Fruit fly (Drosophila melanogaster) whole organism, embryonic: ENCODE data around the gene tst.
A peak's percentile ranks its signal among the peaks of the same experiment; 100 is the strongest.

Source experiments
- Asciz ChIP-seq: fragments of 200-800 bp; sonication (Bioruptor generic); optimal IDR thresholded peaks from 2 replicates; lab custom pipeline; 2017; ENCODE audit warnings: missing biosample characterization, mild to moderate bottlenecking, missing genetic modification characterization, missing genetic modification reagents
- Atf3 ChIP-seq: fragments of 200-800 bp; sonication (Bioruptor generic); optimal IDR thresholded peaks from 3 replicates; lab custom pipeline; 2016; ENCODE audit warnings: missing biosample characterization, missing genetic modification characterization
- Bdp1 ChIP-seq: fragments of 200-800 bp; sonication (Bioruptor generic); optimal IDR thresholded peaks from 3 replicates; lab custom pipeline; 2016; ENCODE audit warnings: missing biosample characterization, missing genetic modification characterization
- Blimp-1 ChIP-seq: fragments of 200-800 bp; sonication (Bioruptor generic); optimal IDR thresholded peaks from 3 replicates; lab custom pipeline; 2018; ENCODE audit warnings: missing biosample characterization, missing genetic modification characterization, mild to moderate bottlenecking, moderate library complexity, missing genetic modification reagents
- CG10321 ChIP-seq: fragments of 200-800 bp; sonication (Bioruptor generic); IDR thresholded peaks from 2 replicates; pipeline ENCODE4 v1.3.6; 2022; ENCODE audit warnings: missing biosample characterization, missing genetic modification characterization
- CG10565 ChIP-seq: fragments of 200-800 bp; sonication (Bioruptor generic); optimal IDR thresholded peaks from 3 replicates; lab custom pipeline; 2016; ENCODE audit warnings: missing biosample characterization, mild to moderate bottlenecking, missing genetic modification characterization
- CG11696 ChIP-seq: fragments of 200-800 bp; sonication (Bioruptor generic); IDR thresholded peaks from 2 replicates; pipeline ENCODE4 v1.3.6; 2022; ENCODE audit warnings: missing biosample characterization, missing genetic modification characterization
- CG12744 ChIP-seq: fragments of 200-800 bp; sonication (Bioruptor generic); optimal IDR thresholded peaks from 2 replicates; lab custom pipeline; 2016; ENCODE audit warnings: missing biosample characterization, missing genetic modification characterization
- CG13287 ChIP-seq: fragments of 200-800 bp; sonication (Bioruptor generic); IDR thresholded peaks from 2 replicates; pipeline ENCODE4 v1.3.6; 2022; ENCODE audit warnings: missing biosample characterization, missing genetic modification characterization; ENCODE audit not compliant: partially characterized antibody
- CG14965 ChIP-seq: fragments of 200-800 bp; sonication (Bioruptor generic); optimal IDR thresholded peaks from 2 replicates; lab custom pipeline; 2016; ENCODE audit warnings: missing biosample characterization, missing genetic modification characterization, borderline replicate concordance
- CG15601 ChIP-seq: fragments of 200-800 bp; sonication (Bioruptor generic); optimal IDR thresholded peaks from 3 replicates; lab custom pipeline; 2019; ENCODE audit warnings: missing biosample characterization, mild to moderate bottlenecking, missing genetic modification characterization, moderate library complexity
- CG16863 ChIP-seq: fragments of 200-800 bp; sonication (Bioruptor generic); optimal IDR thresholded peaks from 3 replicates; lab custom pipeline; 2016; ENCODE audit warnings: missing biosample characterization, missing genetic modification characterization
- CG2875 ChIP-seq: fragments of 200-800 bp; sonication (Bioruptor generic); optimal IDR thresholded peaks from 2 replicates; lab custom pipeline; 2017; ENCODE audit warnings: missing biosample characterization, mild to moderate bottlenecking, missing genetic modification characterization, missing genetic modification reagents
- CG34422 ChIP-seq: fragments of 200-800 bp; sonication (Bioruptor generic); IDR thresholded peaks from 3 replicates; pipeline ENCODE4 v1.3.6; 2022; ENCODE audit warnings: missing biosample characterization, missing genetic modification characterization
- CG3726 ChIP-seq: fragments of 200-800 bp; sonication (Bioruptor generic); IDR thresholded peaks from 3 replicates; pipeline ENCODE4, ENCODE4 v1.3.6; 2022; ENCODE audit warnings: missing biosample characterization, missing genetic modification characterization
- CG42726 ChIP-seq: fragments of 200-800 bp; sonication (Bioruptor generic); IDR thresholded peaks from 2 replicates; pipeline ENCODE4 v1.3.6; 2022; ENCODE audit warnings: missing biosample characterization, missing genetic modification characterization; ENCODE audit not compliant: partially characterized antibody
- CG4360 ChIP-seq: fragments of 200-800 bp; sonication (Bioruptor generic); IDR thresholded peaks from 2 replicates; pipeline ENCODE4 v1.3.6; 2022; ENCODE audit warnings: missing biosample characterization, missing genetic modification characterization
- CG4424 ChIP-seq: fragments of 200-800 bp; sonication (Bioruptor generic); optimal IDR thresholded peaks from 3 replicates; lab custom pipeline; 2016; ENCODE audit warnings: missing biosample characterization, missing genetic modification characterization
- CG4617 ChIP-seq: fragments of 200-800 bp; sonication (Bioruptor generic); optimal IDR thresholded peaks from 3 replicates; lab custom pipeline; 2016; ENCODE audit warnings: missing biosample characterization, missing genetic modification characterization, borderline replicate concordance
- CG4854 ChIP-seq: fragments of 200-800 bp; sonication (Bioruptor generic); optimal IDR thresholded peaks from 2 replicates; lab custom pipeline; 2016; ENCODE audit warnings: missing biosample characterization, missing genetic modification characterization, inconsistent platforms
- CG6683 ChIP-seq: fragments of 200-800 bp; sonication (Bioruptor generic); optimal IDR thresholded peaks from 2 replicates; lab custom pipeline; 2017; ENCODE audit warnings: missing biosample characterization, mild to moderate bottlenecking, missing genetic modification characterization, missing genetic modification reagents
- CG7556 ChIP-seq: fragments of 200-800 bp; sonication (Bioruptor generic); optimal IDR thresholded peaks from 2 replicates; lab custom pipeline; 2017; ENCODE audit warnings: missing biosample characterization, mild to moderate bottlenecking, missing genetic modification characterization
- CG7745 ChIP-seq: fragments of 200-800 bp; sonication (Bioruptor generic); optimal IDR thresholded peaks from 2 replicates; lab custom pipeline; 2018; ENCODE audit warnings: missing biosample characterization, mild to moderate bottlenecking, missing genetic modification characterization, moderate library complexity
- CTCF ChIP-seq: fragments of 200-800 bp; sonication (Bioruptor generic); optimal IDR thresholded peaks from 2 replicates; lab custom pipeline; 2017; ENCODE audit warnings: missing biosample characterization, mild to moderate bottlenecking, missing genetic modification characterization, moderate library complexity
- CrebB ChIP-seq: fragments of 200-800 bp; sonication (Bioruptor generic); optimal IDR thresholded peaks from 3 replicates; lab custom pipeline; 2018; ENCODE audit warnings: missing biosample characterization, mild to moderate bottlenecking, missing genetic modification characterization
- Dad ChIP-seq: fragments of 200-800 bp; sonication (Bioruptor generic); optimal IDR thresholded peaks from 3 replicates; lab custom pipeline; 2016; ENCODE audit warnings: missing biosample characterization, missing genetic modification characterization
- Dip2 ChIP-seq: fragments of 200-800 bp; sonication (Bioruptor generic); IDR thresholded peaks from 2 replicates; pipeline ENCODE4 v1.3.6; 2022; ENCODE audit warnings: missing biosample characterization, missing genetic modification characterization
- E2f2 ChIP-seq: fragments of 200-800 bp; sonication (Bioruptor generic); IDR thresholded peaks from 2 replicates; pipeline ENCODE4 v1.3.6; 2022; ENCODE audit warnings: missing biosample characterization, missing genetic modification characterization
- Eip74EF ChIP-seq, 2 experiments: fragments of 200-800 bp in 1 of 2; fragments of >200 bp in 1 of 2; sonication (Bioruptor generic) in 1 of 2; optimal IDR thresholded peaks; 2 replicates each; lab custom pipeline; 2017 to 2019; ENCODE audit warnings: missing biosample characterization in 2 of 2, missing genetic modification characterization in 2 of 2, mild to moderate bottlenecking in 1 of 2, moderate library complexity in 1 of 2
- Elba2 ChIP-seq: fragments of 200-800 bp; sonication (Bioruptor generic); optimal IDR thresholded peaks from 3 replicates; lab custom pipeline; 2016; ENCODE audit warnings: missing biosample characterization, missing genetic modification characterization
- Ets97D ChIP-seq: fragments of 200-800 bp; sonication (Bioruptor generic); optimal IDR thresholded peaks from 3 replicates; lab custom pipeline; 2016; ENCODE audit warnings: missing biosample characterization, missing genetic modification characterization
- Kr ChIP-seq: fragments of 200-800 bp; sonication (Bioruptor generic); optimal IDR thresholded peaks from 2 replicates; lab custom pipeline; 2017; ENCODE audit warnings: missing biosample characterization, mild to moderate bottlenecking, missing genetic modification characterization
- Nf-YC ChIP-seq: fragments of 200-800 bp; optimal IDR thresholded peaks from 3 replicates; lab custom pipeline; 2019; ENCODE audit warnings: missing biosample characterization, mild to moderate bottlenecking, missing genetic modification characterization, moderate library complexity
- PHDP ChIP-seq: fragments of 200-800 bp; sonication (Bioruptor generic); optimal IDR thresholded peaks from 3 replicates; lab custom pipeline; 2018; ENCODE audit warnings: missing biosample characterization, mild to moderate bottlenecking, missing genetic modification characterization, moderate library complexity
- Rfx ChIP-seq: fragments of 200-800 bp; sonication (Bioruptor generic); IDR thresholded peaks from 2 replicates; pipeline ENCODE4 v1.3.6; 2022; ENCODE audit warnings: missing biosample characterization, missing genetic modification characterization
- ac ChIP-seq: fragments of 200-800 bp; sonication (Bioruptor generic); optimal IDR thresholded peaks from 3 replicates; lab custom pipeline; 2017; ENCODE audit warnings: missing biosample characterization, mild to moderate bottlenecking, missing genetic modification characterization
- al ChIP-seq: fragments of 200-800 bp; sonication (Bioruptor generic); IDR thresholded peaks from 2 replicates; pipeline ENCODE4 v1.3.6; 2022; ENCODE audit warnings: missing biosample characterization, missing genetic modification characterization
- bsh ChIP-seq, 2 experiments: fragments of 200-800 bp; sonication (Bioruptor generic); optimal IDR thresholded peaks; 2 replicates each; lab custom pipeline; 2017 to 2018; ENCODE audit warnings: mild to moderate bottlenecking in 2 of 2, missing biosample characterization in 2 of 2, missing genetic modification characterization in 2 of 2, moderate library complexity in 1 of 2
- cad ChIP-seq: fragments of >200 bp; optimal IDR thresholded peaks from 2 replicates; lab custom pipeline; 2017; ENCODE audit warnings: missing biosample characterization, missing genetic modification characterization
- disco-r ChIP-seq: fragments of 200-800 bp; sonication (Bioruptor generic); optimal IDR thresholded peaks from 2 replicates; lab custom pipeline; 2016; ENCODE audit warnings: missing biosample characterization, missing genetic modification characterization
- dysf ChIP-seq: fragments of 200-800 bp; sonication (Bioruptor generic); IDR thresholded peaks from 3 replicates; pipeline ENCODE4 v1.3.6; 2022; ENCODE audit warnings: missing biosample characterization, missing genetic modification characterization
- emc ChIP-seq: fragments of 200-800 bp; sonication (Bioruptor generic); optimal IDR thresholded peaks from 2 replicates; lab custom pipeline; 2016; ENCODE audit warnings: missing biosample characterization, missing genetic modification characterization
- hbn ChIP-seq: fragments of 200-800 bp; sonication (Bioruptor generic); IDR thresholded peaks from 2 replicates; pipeline ENCODE4 v1.3.6; 2022; ENCODE audit warnings: missing biosample characterization, missing genetic modification characterization; ENCODE audit not compliant: partially characterized antibody
- klu ChIP-seq: fragments of 200-800 bp; sonication (Bioruptor generic); IDR thresholded peaks from 2 replicates; pipeline ENCODE4 v1.3.6; 2022; ENCODE audit warnings: missing biosample characterization, missing genetic modification characterization
- knrl ChIP-seq: fragments of 200-800 bp; sonication (Bioruptor generic); IDR thresholded peaks from 3 replicates; pipeline ENCODE4 v1.3.6; 2022; ENCODE audit warnings: missing biosample characterization, missing genetic modification characterization; ENCODE audit not compliant: partially characterized antibody
- pzg ChIP-seq: fragments of 200-800 bp; sonication (Bioruptor generic); optimal IDR thresholded peaks from 3 replicates; lab custom pipeline; 2018; ENCODE audit warnings: missing biosample characterization, mild to moderate bottlenecking, missing genetic modification characterization, moderate library complexity
- row ChIP-seq: fragments of 200-800 bp; sonication (Bioruptor generic); IDR thresholded peaks from 3 replicates; pipeline ENCODE4 v1.3.6; 2022; ENCODE audit warnings: missing biosample characterization, missing genetic modification characterization
- unpg ChIP-seq: fragments of 200-800 bp; sonication (Bioruptor generic); optimal IDR thresholded peaks from 3 replicates; lab custom pipeline; 2018; ENCODE audit warnings: missing biosample characterization, mild to moderate bottlenecking, missing genetic modification characterization, moderate library complexity
- vfl ChIP-seq: fragments of 200-800 bp; sonication (Bioruptor generic); optimal IDR thresholded peaks from 2 replicates; lab custom pipeline; 2016; ENCODE audit warnings: missing biosample characterization, missing genetic modification characterization
- wor ChIP-seq: fragments of 200-800 bp; sonication (Bioruptor generic); IDR thresholded peaks from 2 replicates; pipeline ENCODE4 v1.3.6; 2022; ENCODE audit warnings: missing biosample characterization, missing genetic modification characterization
- zf30C ChIP-seq: fragments of 200-800 bp; sonication (Bioruptor generic); optimal IDR thresholded peaks from 3 replicates; lab custom pipeline; 2018; ENCODE audit warnings: missing biosample characterization, mild to moderate bottlenecking, missing genetic modification characterization

Gene tst

DNA sequence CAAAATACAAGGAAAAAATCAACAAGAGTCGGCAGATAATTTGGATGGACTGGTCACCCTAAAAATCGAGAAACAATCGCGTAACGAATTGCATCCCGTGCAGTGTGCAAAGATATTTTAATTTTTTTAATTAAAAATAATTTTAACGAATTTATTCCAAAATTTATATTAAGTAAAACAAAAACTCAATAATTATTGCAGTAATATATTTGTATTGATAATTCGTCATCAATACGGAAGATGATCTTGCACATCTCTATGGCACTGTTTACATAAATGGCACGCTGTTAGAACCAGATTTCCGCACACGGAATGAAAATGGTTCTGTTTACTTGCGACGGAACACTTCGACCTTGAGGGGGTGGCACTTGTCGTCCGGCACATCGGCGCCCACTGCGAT is at the start of gene tst (continued):
- peak; percentile 96 for TF ChIP-seq klu (GFP tag; lab: Robert Waterston, UW)
- peak; percentile 93 for TF ChIP-seq CG4424
- no peak for TF ChIP-seq CG7745
- TF ChIP-seq E2f2 (GFP tag; lab: Robert Waterston, UW): peak; percentile 76
- TF ChIP-seq Eip74EF (GFP tag; optimal IDR thresholded peaks at IDR 0.05; lab: Kevin White, UChicago): peak in 1 of 2 experiments; percentile 86
- no peak for TF ChIP-seq Kr (GFP tag; lab: Kevin White, UChicago)
- TF ChIP-seq dysf (GFP tag; lab: Robert Waterston, UW): peak; percentile 97
- TF ChIP-seq CG3726 (GFP tag; lab: Robert Waterston, UW): peak; percentile 97
- TF ChIP-seq CG6683: peak; percentile 81
- peak; percentile 98 for TF ChIP-seq Rfx (GFP tag; lab: Robert Waterston, UW)
- TF ChIP-seq wor (GFP tag; lab: Robert Waterston, UW): peak; percentile 94
- no peak for TF ChIP-seq Asciz
- TF ChIP-seq Dad (GFP tag; lab: Kevin White, UChicago): peak; percentile 24
- TF ChIP-seq row (GFP tag; lab: Robert Waterston, UW): peak; percentile 99
- TF ChIP-seq Dip2 (GFP tag; lab: Robert Waterston, UW): peak; percentile 48
- no peak for TF ChIP-seq Atf3 (GFP tag; lab: Kevin White, UChicago)
- peak; percentile 44 to 93 for TF ChIP-seq bsh (GFP tag; optimal IDR thresholded peaks at IDR 0.05; lab: Kevin White, UChicago)
- peak; percentile 42 for TF ChIP-seq ac (GFP tag; lab: Kevin White, UChicago)
- TF ChIP-seq Ets97D: peak; percentile 17
- TF ChIP-seq Blimp-1 (GFP tag; lab: Kevin White, UChicago): peak; percentile 91
- peak; percentile 42 for TF ChIP-seq hbn
- TF ChIP-seq unpg: peak; percentile 92
- peak; percentile 98 for TF ChIP-seq CG34422
- peak; percentile 68 for TF ChIP-seq CrebB (tag; lab: Kevin White, UChicago)
- TF ChIP-seq zf30C (GFP tag; lab: Kevin White, UChicago): no peak
- peak; percentile 92 for TF ChIP-seq PHDP (tag; lab: Kevin White, UChicago)
- TF ChIP-seq disco-r: no peak
- TF ChIP-seq CG42726 (GFP tag; lab: Robert Waterston, UW): no peak
- peak; percentile 79 for TF ChIP-seq Nf-YC (tag; lab: Kevin White, UChicago)
- peak; percentile 63; the same call in 1 of the 3 replicates for TF ChIP-seq knrl (GFP tag; lab: Robert Waterston, UW)
- peak; percentile 55 for TF ChIP-seq CG10321 (GFP tag; lab: Robert Waterston, UW)
- peak; percentile 89 for TF ChIP-seq CG7556
- TF ChIP-seq CG13287 (GFP tag; lab: Robert Waterston, UW): peak; percentile 69
- peak; percentile 3 for TF ChIP-seq emc
- peak; percentile 24 for TF ChIP-seq CG16863 (GFP tag; lab: Kevin White, UChicago)
- TF ChIP-seq CG2875: peak; percentile 66
- peak; percentile 36 for TF ChIP-seq Bdp1
- no peak for TF ChIP-seq CG14965
- no peak for TF ChIP-seq CTCF (GFP tag; lab: Kevin White, UChicago)
- TF ChIP-seq pzg (GFP tag; lab: Kevin White, UChicago): peak; percentile 21
- peak; percentile 85 for TF ChIP-seq CG15601
- TF ChIP-seq CG11696 (GFP tag; lab: Robert Waterston, UW): peak; percentile 83
- peak; percentile 98 for TF ChIP-seq al
- TF ChIP-seq CG4360: peak; percentile 73
- TF ChIP-seq Elba2 (GFP tag; lab: Kevin White, UChicago): peak; percentile 18
- no peak for TF ChIP-seq CG4854 (GFP tag; lab: Kevin White, UChicago)
- TF ChIP-seq CG12744: no peak
- peak; percentile 35 for TF ChIP-seq vfl (GFP tag; lab: Kevin White, UChicago)
- TF ChIP-seq CG4617: peak; percentile 89
- TF ChIP-seq CG10565: peak; percentile 20
- TF ChIP-seq cad (GFP tag; lab: Kevin White, UChicago): no peak
